Worm (Caenorhabditis elegans) whole organism, L1 larva: ENCODE results near the gene hex-2.

ENCODE experiments used
- ceh-82 ChIP-seq, 3 experiments: fragments of 150-350 bp in 1 of 3; sonication (generic microtip) in 2 of 3; optimal IDR thresholded peaks; 2 replicates each; lab custom pipeline; 2014 to 2017; ENCODE audit warnings: missing biosample characterization in 3 of 3, missing genetic modification characterization in 3 of 3
- jun-1 ChIP-seq: fragments of 150-350 bp; optimal IDR thresholded peaks from 2 replicates; lab custom pipeline; 2014; ENCODE audit warnings: missing biosample characterization, missing genetic modification reagents, missing genetic modification characterization
- nhr-11 ChIP-seq: fragments of 150-350 bp; optimal IDR thresholded peaks from 2 replicates; lab custom pipeline; 2014; ENCODE audit warnings: missing biosample characterization, missing genetic modification characterization
- skn-1 ChIP-seq: fragments of 150-350 bp; optimal IDR thresholded peaks from 2 replicates; lab custom pipeline; 2014; ENCODE audit warnings: missing biosample characterization, missing genetic modification characterization
- unc-62 ChIP-seq: fragments of 150-350 bp; optimal IDR thresholded peaks from 2 replicates; lab custom pipeline; 2014; ENCODE audit warnings: missing biosample characterization, missing genetic modification reagents, missing genetic modification characterization
- zag-1 ChIP-seq: fragments of 150-350 bp; optimal IDR thresholded peaks from 2 replicates; lab custom pipeline; 2014; ENCODE audit warnings: missing biosample characterization, missing genetic modification characterization

- TF ChIP-seq zag-1 (tag; lab: Kevin White, UChicago) (no peak), ceh-82 (tag; optimal IDR thresholded peaks at IDR 0.05; lab: Kevin White, UChicago) (no peak), unc-62 (GFP tag; lab: Kevin White, UChicago) (no peak), skn-1 (tag; lab: Kevin White, UChicago) (no peak), jun-1 (tag; lab: Kevin White, UChicago) (no peak), nhr-11 (tag; lab: Kevin White, UChicago) (no peak)
Observed at ce11 chrV:5628014-5628413, 26.2 kb upstream of the hex-2 start.
